Fruit fly (Drosophila melanogaster): ENCODE data around the gene Vti1a.
A peak's percentile ranks its signal among the peaks of the same experiment; 100 is the strongest.

Vti1a gene

dm6 chr3L:725527-726191, 32.9 kb upstream of the Vti1a start:
- TF ChIP-seq Snoo (tag; optimal IDR thresholded peaks at IDR 0.05): peak; percentile 80
- TF ChIP-seq Pif1A (GFP tag; optimal IDR thresholded peaks at IDR 0.05): peak; percentile 71
- peak; percentile 49 for TF ChIP-seq CG34367 (tag; optimal IDR thresholded peaks at IDR 0.05)
- no peak for TF ChIP-seq CG10348 (GFP tag; IDR thresholded peaks at IDR 0.05)
- no peak for TF ChIP-seq EcR (GFP tag; optimal IDR thresholded peaks at IDR 0.05)
- no peak for TF ChIP-seq CG13204 (GFP tag; optimal IDR thresholded peaks at IDR 0.05)
- TF ChIP-seq D1 (tag; optimal IDR thresholded peaks at IDR 0.05): peak; percentile 12
- no peak for TF ChIP-seq CG12605 (GFP tag; IDR thresholded peaks at IDR 0.05)
- no peak for TF ChIP-seq rn (GFP tag; IDR thresholded peaks at IDR 0.05)
- peak; percentile 74 for TF ChIP-seq CG8159 (tag; optimal IDR thresholded peaks at IDR 0.05)
- TF ChIP-seq CG17806 (tag; optimal IDR thresholded peaks at IDR 0.05): peak; percentile 75
- no peak for TF ChIP-seq Ets98B (GFP tag; IDR thresholded peaks at IDR 0.05)
- peak; percentile 70 for TF ChIP-seq CG9948 (tag; optimal IDR thresholded peaks at IDR 0.05)
- TF ChIP-seq gl (tag; optimal IDR thresholded peaks at IDR 0.05): peak; percentile 30
- TF ChIP-seq Pif1B (GFP tag; optimal IDR thresholded peaks at IDR 0.05): peak; percentile 66
- TF ChIP-seq fd96Ca (GFP tag; IDR thresholded peaks at IDR 0.05): peak; percentile 51; the same call in 1 of the 3 replicates
- 0 out of 3 replicates have a peak, but pooled peaks have one; percentile 39 for TF ChIP-seq CG4496 (GFP tag; IDR thresholded peaks at IDR 0.05)
- TF ChIP-seq CG15710 (tag; optimal IDR thresholded peaks at IDR 0.05): peak; percentile 71
- no peak for TF ChIP-seq CG32121 (GFP tag; IDR thresholded peaks at IDR 0.05)
- peak; percentile 28 for TF ChIP-seq CG8301 (tag; optimal IDR thresholded peaks at IDR 0.05)
- TF ChIP-seq CG14655 (GFP tag; optimal IDR thresholded peaks at IDR 0.05): peak; percentile 47

- TF ChIP-seq CG4496 (GFP tag; IDR thresholded peaks at IDR 0.05) (peak; percentile 97), Pif1A (GFP tag; optimal IDR thresholded peaks at IDR 0.05) (peak; percentile 94), D1 (tag; optimal IDR thresholded peaks at IDR 0.05) (peak; percentile 84), CG8301 (tag; optimal IDR thresholded peaks at IDR 0.05) (peak; percentile 84), rn (GFP tag; IDR thresholded peaks at IDR 0.05) (peak; percentile 90), CG10348 (GFP tag; IDR thresholded peaks at IDR 0.05) (peak; percentile 53; the same call in 1 of the 2 replicates), Ets98B (GFP tag; IDR thresholded peaks at IDR 0.05) (peak; percentile 86), Pif1B (GFP tag; optimal IDR thresholded peaks at IDR 0.05) (peak; percentile 94), CG8159 (tag; optimal IDR thresholded peaks at IDR 0.05) (peak; percentile 91), CG15710 (tag; optimal IDR thresholded peaks at IDR 0.05) (peak; percentile 91), CG9948 (tag; optimal IDR thresholded peaks at IDR 0.05) (peak; percentile 89), CG17806 (tag; optimal IDR thresholded peaks at IDR 0.05) (peak; percentile 92), EcR (GFP tag; optimal IDR thresholded peaks at IDR 0.05) (peak; percentile 64), CG12605 (GFP tag; IDR thresholded peaks at IDR 0.05) (peak; percentile 93), gl (tag; optimal IDR thresholded peaks at IDR 0.05) (peak; percentile 85), fd96Ca (GFP tag; IDR thresholded peaks at IDR 0.05) (peak; percentile 95), CG34367 (tag; optimal IDR thresholded peaks at IDR 0.05) (peak; percentile 91), CG14655 (GFP tag; optimal IDR thresholded peaks at IDR 0.05) (peak; percentile 89), Snoo (tag; optimal IDR thresholded peaks at IDR 0.05) (peak; percentile 97), CG13204 (GFP tag; optimal IDR thresholded peaks at IDR 0.05) (peak; percentile 78), CG32121 (GFP tag; IDR thresholded peaks at IDR 0.05) (peak; percentile 87)
Observed at dm6 chr3L:724518-725341, 32.0 kb upstream of the Vti1a start.

dm6 chr3L:723654-724461, 31.1 kb upstream of the Vti1a start:
- TF ChIP-seq gl (tag; optimal IDR thresholded peaks at IDR 0.05): no peak
- no peak for TF ChIP-seq CG34367 (tag; optimal IDR thresholded peaks at IDR 0.05)
- no peak for TF ChIP-seq D1 (tag; optimal IDR thresholded peaks at IDR 0.05)
- no peak for TF ChIP-seq EcR (GFP tag; optimal IDR thresholded peaks at IDR 0.05)
- TF ChIP-seq CG8301 (tag; optimal IDR thresholded peaks at IDR 0.05): no peak
- TF ChIP-seq CG17806 (tag; optimal IDR thresholded peaks at IDR 0.05): no peak
- TF ChIP-seq Pif1B (GFP tag; optimal IDR thresholded peaks at IDR 0.05): no peak
- TF ChIP-seq Snoo (tag; optimal IDR thresholded peaks at IDR 0.05): no peak
- TF ChIP-seq rn (GFP tag; IDR thresholded peaks at IDR 0.05): no peak

- no peak for TF ChIP-seq CG13204 (GFP tag; optimal IDR thresholded peaks at IDR 0.05)
- no peak for TF ChIP-seq CG8159 (tag; optimal IDR thresholded peaks at IDR 0.05)
- TF ChIP-seq Pif1B (GFP tag; optimal IDR thresholded peaks at IDR 0.05): no peak
- no peak for TF ChIP-seq CG15710 (tag; optimal IDR thresholded peaks at IDR 0.05)
- TF ChIP-seq CG12605 (GFP tag; IDR thresholded peaks at IDR 0.05): peak; percentile 36
- TF ChIP-seq EcR (GFP tag; optimal IDR thresholded peaks at IDR 0.05): no peak
- TF ChIP-seq Pif1A (GFP tag; optimal IDR thresholded peaks at IDR 0.05): no peak
- TF ChIP-seq D1 (tag; optimal IDR thresholded peaks at IDR 0.05): no peak
- no peak for TF ChIP-seq CG8301 (tag; optimal IDR thresholded peaks at IDR 0.05)
- TF ChIP-seq fd96Ca (GFP tag; IDR thresholded peaks at IDR 0.05): peak; percentile 80; the same call in 2 of the 3 replicates
- TF ChIP-seq Ets98B (GFP tag; IDR thresholded peaks at IDR 0.05): peak; percentile 78
- TF ChIP-seq gl (tag; optimal IDR thresholded peaks at IDR 0.05): no peak
- TF ChIP-seq CG14655 (GFP tag; optimal IDR thresholded peaks at IDR 0.05): no peak
- TF ChIP-seq CG9948 (tag; optimal IDR thresholded peaks at IDR 0.05): no peak
- TF ChIP-seq Snoo (tag; optimal IDR thresholded peaks at IDR 0.05): no peak
- no peak for TF ChIP-seq CG34367 (tag; optimal IDR thresholded peaks at IDR 0.05)
- TF ChIP-seq CG10348 (GFP tag; IDR thresholded peaks at IDR 0.05): no peak
- TF ChIP-seq CG17806 (tag; optimal IDR thresholded peaks at IDR 0.05): no peak
- TF ChIP-seq rn (GFP tag; IDR thresholded peaks at IDR 0.05): peak; percentile 44; the same call in 1 of the 2 replicates
- TF ChIP-seq CG4496 (GFP tag; IDR thresholded peaks at IDR 0.05): peak; percentile 78
- TF ChIP-seq CG32121 (GFP tag; IDR thresholded peaks at IDR 0.05): peak; percentile 70
Observed at dm6 chr3L:722386-722785, 29.7 kb upstream of the Vti1a start.
